Worm (Caenorhabditis elegans): ENCODE measurements around the gene mab-21.

Gene mab-21

DNA sequence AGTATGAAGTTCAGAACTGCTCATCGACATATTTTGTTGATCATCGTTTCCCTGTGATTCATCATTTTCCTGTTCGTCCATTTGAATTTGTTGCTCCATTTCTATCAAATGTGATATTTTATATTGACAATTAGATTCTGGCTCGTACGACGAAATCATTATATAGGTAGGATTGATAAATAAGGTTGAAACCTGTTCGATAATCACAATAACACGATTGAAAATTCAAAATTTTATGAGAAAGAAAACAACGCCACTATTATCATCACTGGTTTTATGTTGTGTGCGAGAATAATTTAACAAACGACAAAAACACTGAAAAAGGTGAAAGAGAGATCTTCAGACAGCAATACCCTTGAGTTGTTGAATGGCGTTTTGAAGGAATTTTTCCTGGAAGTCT is 6.2 kb upstream of the mab-21 start, which contains the start of gene apc-11:
Gene apc-11, minus strand, starts transcription at position 101 of the 400 bp plus-strand sequence.
- no peak for TF ChIP-seq unc-62 (GFP tag; optimal IDR thresholded peaks at IDR 0.05)

- TF ChIP-seq unc-62 (GFP tag; optimal IDR thresholded peaks at IDR 0.05), result no peak
Measured at ce11 chrIII:4594762-4595523, 5.6 kb upstream of the mab-21 start.

DNA sequence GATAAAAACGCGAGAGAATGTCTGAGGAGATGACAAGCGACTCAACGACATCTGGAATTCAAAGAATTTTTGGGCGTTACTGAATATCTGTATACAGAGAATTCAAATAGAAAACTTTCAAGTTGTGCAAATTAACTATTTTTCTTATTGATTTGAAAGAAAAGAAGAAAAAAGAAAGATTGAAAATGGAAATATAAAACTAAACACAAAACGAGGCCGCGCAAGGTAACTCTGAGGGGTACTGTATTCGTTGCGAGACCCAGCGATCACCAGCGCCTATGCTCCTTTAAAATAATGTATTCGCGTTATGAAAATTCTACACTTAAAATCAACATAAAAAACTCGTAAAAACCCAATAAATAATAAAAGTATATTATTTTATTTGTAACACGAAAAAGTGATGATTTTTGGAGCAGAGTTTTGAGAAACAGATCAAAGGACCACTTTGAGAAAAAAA is 4.8 kb upstream of the mab-21 start, which contains the start of gene asb-1:
Gene asb-1, minus strand, starts transcription at position 51 of the 457 bp plus-strand sequence.
- no peak for TF ChIP-seq unc-62 (GFP tag; optimal IDR thresholded peaks at IDR 0.05)

DNA sequence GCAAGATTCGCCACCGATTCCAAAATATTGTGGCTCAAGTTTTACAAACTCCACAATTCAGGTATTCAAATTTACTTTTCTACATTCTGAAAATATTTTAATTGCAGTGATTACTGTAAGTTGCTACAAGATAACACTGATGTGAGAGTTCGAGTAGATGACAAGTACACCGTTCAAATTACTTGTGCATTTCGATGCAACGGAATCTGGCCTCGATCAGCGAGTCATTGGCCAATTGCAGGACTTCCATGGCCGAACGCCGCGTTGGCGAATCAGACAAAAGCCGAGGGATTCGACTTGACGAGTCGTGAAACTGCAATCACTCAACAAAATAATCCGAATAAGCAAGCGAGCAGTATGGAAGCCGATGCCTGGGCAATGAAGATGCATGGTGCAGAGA is 733 bp downstream of the mab-21 start:
- TF ChIP-seq unc-62 (GFP tag; optimal IDR thresholded peaks at IDR 0.05), result no peak

- TF ChIP-seq unc-62 (GFP tag; optimal IDR thresholded peaks at IDR 0.05), result no peak
Measured at ce11 chrIII:4603837-4604236, 3.3 kb downstream of the mab-21 start.

DNA sequence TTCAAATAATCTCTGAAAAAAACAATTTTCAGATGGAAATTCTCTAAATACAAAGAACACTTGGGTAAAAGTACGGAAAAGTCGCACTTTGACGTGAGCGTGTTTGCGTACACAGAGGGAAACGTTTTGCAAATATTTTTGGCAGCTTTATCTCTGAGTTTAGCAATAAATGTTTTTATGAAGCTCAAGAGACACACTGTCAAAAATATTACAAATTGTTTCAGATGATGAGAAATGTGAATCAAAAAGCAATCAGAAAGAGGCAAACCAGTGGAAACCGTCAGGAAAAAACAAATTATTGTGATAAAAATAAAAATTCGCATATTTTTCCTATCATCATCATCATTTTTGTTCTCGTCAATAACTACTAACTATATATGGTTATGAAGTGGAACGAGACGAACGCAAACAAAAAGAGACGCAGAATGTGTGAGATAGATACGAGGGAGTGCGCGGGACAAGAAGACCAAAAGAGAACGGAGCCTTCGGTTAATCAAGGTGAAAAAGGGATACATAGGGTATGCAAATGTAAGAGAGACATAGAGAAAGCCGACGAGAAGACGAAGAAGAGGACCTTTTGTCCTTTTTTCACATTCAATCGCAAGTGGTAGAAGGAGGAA is 11.9 kb downstream of the mab-21 start, which contains the start of gene sel-2:
Gene sel-2, minus strand, starts transcription at position 51 of the 620 bp plus-strand sequence.
- TF ChIP-seq unc-62 (GFP tag; optimal IDR thresholded peaks at IDR 0.05), result no peak

DNA sequence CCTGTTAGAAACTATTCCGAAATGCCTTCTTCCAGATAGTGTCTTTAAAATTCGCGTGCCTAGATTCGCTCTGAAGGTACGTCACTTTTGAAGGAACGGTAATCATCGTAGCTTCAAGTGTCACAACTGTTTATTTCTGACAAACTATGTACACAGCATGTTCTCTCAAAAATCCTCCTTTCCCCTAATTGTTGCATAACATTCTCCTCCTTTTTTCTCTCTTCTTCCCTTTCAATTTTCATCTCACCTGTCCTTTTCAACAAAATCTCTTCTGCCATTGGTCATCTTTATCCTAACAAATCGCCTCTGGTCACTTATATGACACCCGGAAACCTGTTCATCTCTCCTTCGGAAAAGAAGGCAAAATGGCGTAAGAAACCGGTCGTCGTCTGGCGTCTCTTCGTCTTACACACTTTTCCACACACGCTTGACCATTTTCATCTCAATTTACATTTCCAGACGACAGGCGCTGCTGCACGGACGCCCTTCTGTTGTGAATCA is 15.6 kb downstream of the mab-21 start, which contains the start of gene lips-3:
Gene lips-3, plus strand, starts transcription at position 458 of the 501 bp plus-strand sequence.
- no peak for TF ChIP-seq unc-62 (GFP tag; optimal IDR thresholded peaks at IDR 0.05)

DNA sequence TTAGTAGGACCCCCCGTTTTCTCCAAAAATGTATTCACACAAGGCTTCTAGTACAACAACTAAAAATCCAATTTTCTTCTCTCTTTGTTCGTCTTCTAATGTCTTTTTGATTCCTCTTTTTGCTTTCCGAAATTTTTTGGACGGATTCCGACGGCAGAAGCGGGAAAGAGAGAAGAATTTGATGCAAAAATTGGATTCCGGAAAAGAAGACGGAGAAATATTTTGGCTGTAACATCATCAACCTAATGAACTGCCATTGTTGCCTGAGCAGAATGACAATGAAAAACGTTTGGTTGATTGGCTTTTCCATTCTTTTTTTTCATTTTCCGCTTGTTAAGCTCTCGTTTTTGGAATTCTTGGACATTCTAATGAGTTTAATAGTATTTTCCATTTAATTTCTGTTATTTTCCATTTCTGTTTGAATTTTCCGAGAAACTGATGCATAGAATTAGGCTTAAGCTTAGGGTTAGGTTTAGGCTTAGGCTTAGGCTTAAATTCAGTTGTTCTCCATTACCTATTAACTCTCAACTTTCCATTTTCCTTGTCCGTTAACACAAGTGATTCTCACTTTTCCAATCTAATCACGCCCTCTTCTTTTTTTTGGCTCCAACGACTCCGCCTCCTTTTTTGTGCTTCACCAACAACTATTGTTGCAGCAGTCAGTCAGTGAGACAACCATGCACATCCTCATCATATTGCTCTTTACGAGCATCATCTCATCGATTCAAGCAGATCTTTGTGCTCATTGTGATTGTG is 22.0 kb downstream of the mab-21 start, which contains the start of gene lron-5:
Gene lron-5, plus strand, starts transcription at position 655 of the 756 bp plus-strand sequence.
- TF ChIP-seq unc-62 (GFP tag; optimal IDR thresholded peaks at IDR 0.05), result no peak

DNA sequence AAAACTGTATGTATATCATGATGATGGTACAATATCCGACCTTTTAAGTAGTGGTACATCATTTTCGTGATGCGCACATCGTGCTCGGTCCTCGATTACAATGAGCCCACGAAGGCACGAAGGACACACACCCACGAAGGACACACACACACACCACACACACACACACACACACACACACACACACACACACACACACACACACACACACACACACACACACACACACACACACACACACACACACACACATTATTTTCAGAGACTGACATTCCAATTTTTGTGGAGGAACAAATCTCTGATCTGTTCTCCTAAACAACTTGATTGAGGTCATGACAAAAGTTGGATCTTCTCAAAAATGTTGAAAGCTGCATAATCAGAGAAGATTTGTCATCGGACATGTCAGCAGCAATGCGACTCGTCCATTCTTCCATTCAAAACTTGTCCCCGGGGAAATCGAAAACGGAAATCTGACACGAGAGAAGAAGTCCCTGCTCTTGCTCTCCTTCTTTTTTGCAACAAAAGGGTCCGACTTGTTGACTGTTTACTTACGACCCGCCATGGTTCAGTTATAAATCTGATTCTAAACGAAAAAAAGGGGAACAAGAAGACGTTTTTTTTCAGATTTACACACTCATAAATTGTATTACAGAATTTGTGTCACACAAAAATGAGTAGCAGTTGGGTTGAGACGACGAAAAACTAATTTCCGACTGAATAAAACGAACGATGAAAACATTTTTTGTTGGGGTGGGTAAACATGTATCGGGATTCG is 25.8 kb downstream of the mab-21 start:
- no peak for TF ChIP-seq unc-62 (GFP tag; optimal IDR thresholded peaks at IDR 0.05)

DNA sequence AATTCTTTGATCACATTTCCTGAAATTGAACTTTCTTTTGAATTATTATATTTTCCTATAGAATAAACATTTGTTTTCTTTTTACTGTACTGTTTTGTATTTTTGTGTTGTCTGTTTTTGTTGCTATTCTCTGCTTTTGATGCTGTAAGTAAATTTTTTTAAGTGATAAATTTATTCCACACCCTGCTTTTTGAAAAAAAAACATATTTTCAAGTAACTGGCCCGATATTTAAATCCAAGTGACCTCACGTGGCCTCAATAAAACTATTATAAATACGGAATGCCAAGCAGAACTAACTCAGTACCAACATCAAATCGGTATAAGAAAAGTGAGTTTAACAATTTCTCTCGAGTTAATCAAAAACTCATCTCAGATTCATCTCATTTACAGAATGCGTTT is 27.6 kb downstream of the mab-21 start, which contains the start of gene clec-151:
Gene clec-151, plus strand, starts transcription at position 301 of the 400 bp plus-strand sequence.
- TF ChIP-seq unc-62 (GFP tag; optimal IDR thresholded peaks at IDR 0.05), result no peak

ce11 chrIII:4634947-4635346 is 34.4 kb downstream of the mab-21 start, which contains the start of gene clec-153:
clec-153 (plus strand) TSS chrIII:4635247.
- TF ChIP-seq unc-62 (GFP tag; optimal IDR thresholded peaks at IDR 0.05), result no peak

- TF ChIP-seq unc-62 (GFP tag; optimal IDR thresholded peaks at IDR 0.05), result no peak
Measured at ce11 chrIII:4643262-4643661, 42.7 kb downstream of the mab-21 start, which contains the start of gene pfas-1. pfas-1 (minus strand) TSS chrIII:4643310.

DNA sequence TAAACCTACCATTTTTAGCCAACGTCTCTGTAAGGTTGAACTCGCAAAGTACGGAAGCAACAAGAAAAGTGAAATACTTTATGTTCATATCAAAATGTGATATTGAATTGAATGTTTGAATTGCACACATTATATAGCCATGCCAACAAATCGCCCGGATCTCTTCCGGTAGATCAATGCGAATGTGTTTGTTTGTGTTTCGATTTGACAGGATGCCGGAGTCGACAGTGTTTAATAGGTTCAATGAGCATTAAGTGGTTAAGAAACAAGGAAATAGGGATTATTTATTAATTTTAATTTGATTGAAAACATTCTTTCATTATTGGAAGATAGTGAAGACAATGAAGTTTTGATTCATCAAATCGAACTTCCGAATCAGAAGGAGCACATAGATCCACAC is 45.7 kb downstream of the mab-21 start, which contains the start of gene pqn-29:
Gene pqn-29, minus strand, starts transcription at position 101 of the 400 bp plus-strand sequence.
- no peak for TF ChIP-seq unc-62 (GFP tag; optimal IDR thresholded peaks at IDR 0.05)

- no peak for TF ChIP-seq unc-62 (GFP tag; optimal IDR thresholded peaks at IDR 0.05)
Measured at ce11 chrIII:4647341-4647740, 46.8 kb downstream of the mab-21 start.

DNA sequence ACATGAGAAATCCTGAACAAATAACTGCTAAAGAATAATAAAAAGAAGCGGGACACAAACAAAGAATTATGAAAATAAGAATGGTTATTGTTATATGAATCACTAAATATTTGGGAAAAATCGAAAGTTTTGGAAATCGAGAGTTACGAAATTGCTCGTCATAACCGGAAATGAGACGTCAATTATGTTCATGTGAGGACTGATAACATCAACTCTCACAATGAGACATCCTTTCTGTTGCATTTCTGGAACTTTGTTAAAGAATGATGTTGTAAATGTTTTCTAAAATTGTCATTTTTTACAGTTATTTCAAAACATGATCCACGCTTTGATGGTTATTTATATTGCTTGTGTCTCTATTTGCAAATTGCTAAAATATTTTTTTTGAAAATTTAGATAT is 47.3 kb downstream of the mab-21 start, which contains the start of gene T23F11.6:
Gene T23F11.6, minus strand, starts transcription at position 45 of the 400 bp plus-strand sequence.
- no peak for TF ChIP-seq unc-62 (GFP tag; optimal IDR thresholded peaks at IDR 0.05)

Data from whole organism, dauer.